Fruit fly (Drosophila melanogaster) Kc167 (cell line): ENCODE measurements around the gene CG14826.

Experiments
- Myc ChIP-seq: fragments of >200 bp; optimal IDR thresholded peaks from 2 replicates; lab custom pipeline; 2017; ENCODE audit warnings: missing external identifiers
- Sin3A ChIP-seq: fragments of >200 bp; optimal IDR thresholded peaks from 2 replicates; lab custom pipeline; 2018; ENCODE audit warnings: missing external identifiers
- h ChIP-seq: fragments of >200 bp; optimal IDR thresholded peaks from 3 replicates; lab custom pipeline; 2018; ENCODE audit warnings: missing external identifiers
- insv ChIP-seq: fragments of >200 bp; optimal IDR thresholded peaks from 3 replicates; lab custom pipeline; 2018; ENCODE audit warnings: missing external identifiers
- psq ChIP-seq: fragments of >200 bp; optimal IDR thresholded peaks from 2 replicates; lab custom pipeline; 2017; ENCODE audit warnings: missing external identifiers
- ttk ChIP-seq: sonication (Bioruptor generic); optimal IDR thresholded peaks from 2 replicates; lab custom pipeline; 2017; ENCODE audit warnings: missing external identifiers

The CG14826 gene

dm6 chr3L:7234212-7234611 is at the start of gene CG14826:
Gene CG14826, plus strand, starts transcription at chr3L:7234512.
- TF ChIP-seq psq (lab: Kevin White, UChicago) (no peak), insv (lab: Kevin White, UChicago) (no peak), Myc (no peak), Sin3A (lab: Kevin White, UChicago) (no peak), ttk (no peak), h (lab: Kevin White, UChicago) (no peak)

- no peak for TF ChIP-seq psq (lab: Kevin White, UChicago)
- no peak for TF ChIP-seq h (lab: Kevin White, UChicago)
- TF ChIP-seq Sin3A (lab: Kevin White, UChicago), result no peak
- TF ChIP-seq ttk, result no peak
These were observed 49.4 kb upstream of the CG14826 start for dm6 chr3L:7184739-7185488.

- TF ChIP-seq psq (lab: Kevin White, UChicago) (no peak), Sin3A (lab: Kevin White, UChicago) (no peak), h (lab: Kevin White, UChicago) (no peak), insv (lab: Kevin White, UChicago) (no peak)
These were observed 44.6 kb upstream of the CG14826 start, which contains the start of gene Dscam2 for dm6 chr3L:7189668-7190200. Gene Dscam2, minus strand, starts transcription at chr3L:7189931.

- TF ChIP-seq h (lab: Kevin White, UChicago) (no peak), Myc (no peak), psq (lab: Kevin White, UChicago) (no peak), ttk (no peak), Sin3A (lab: Kevin White, UChicago) (no peak), insv (lab: Kevin White, UChicago) (no peak)
These were observed 43.8 kb upstream of the CG14826 start for dm6 chr3L:7190497-7190896.

dm6 chr3L:7191218-7191617 is 43.1 kb upstream of the CG14826 start:
- TF ChIP-seq insv (lab: Kevin White, UChicago), result no peak
- no peak for TF ChIP-seq Myc
- no peak for TF ChIP-seq Sin3A (lab: Kevin White, UChicago)
- TF ChIP-seq ttk, result no peak
- TF ChIP-seq h (lab: Kevin White, UChicago), result no peak
- no peak for TF ChIP-seq psq (lab: Kevin White, UChicago)

dm6 chr3L:7238072-7238759 is 3.9 kb downstream of the CG14826 start, which contains the start of the genes CG14829 and BHD:
Gene CG14829, minus strand, starts transcription at chr3L:7238122.
Gene BHD, plus strand, starts transcription at chr3L:7238542.
- TF ChIP-seq Myc, result no peak
- no peak for TF ChIP-seq insv (lab: Kevin White, UChicago)
- TF ChIP-seq h (lab: Kevin White, UChicago), result no peak
- TF ChIP-seq Sin3A (lab: Kevin White, UChicago), result no peak
- TF ChIP-seq ttk, result no peak
- TF ChIP-seq psq (lab: Kevin White, UChicago), result no peak

dm6 chr3L:7241217-7241859 is 7.0 kb downstream of the CG14826 start, which contains the start of the genes RpL18 and Neos:
Gene RpL18, minus strand, starts transcription at chr3L:7241351.
Gene Neos, plus strand, starts transcription at chr3L:7241628.
- no peak for TF ChIP-seq Sin3A (lab: Kevin White, UChicago)
- TF ChIP-seq h (lab: Kevin White, UChicago), result no peak
- no peak for TF ChIP-seq Myc
- TF ChIP-seq psq (lab: Kevin White, UChicago), result no peak
- no peak for TF ChIP-seq ttk
- TF ChIP-seq insv (lab: Kevin White, UChicago), result no peak

dm6 chr3L:7243775-7244438 is 9.6 kb downstream of the CG14826 start, which contains the start of the genes mRpL50 and mei-P22:
Gene mRpL50, minus strand, starts transcription at chr3L:7243933.
Gene mei-P22, plus strand, starts transcription at chr3L:7244388.
- no peak for TF ChIP-seq Myc
- no peak for TF ChIP-seq h (lab: Kevin White, UChicago)
- TF ChIP-seq ttk, result no peak

- no peak for TF ChIP-seq Sin3A (lab: Kevin White, UChicago)
- TF ChIP-seq ttk, result no peak
- TF ChIP-seq psq (lab: Kevin White, UChicago), result no peak
- no peak for TF ChIP-seq h (lab: Kevin White, UChicago)
- TF ChIP-seq Myc, result no peak
- no peak for TF ChIP-seq insv (lab: Kevin White, UChicago)
These were observed 14.9 kb downstream of the CG14826 start, which contains the start of gene Cdc27 for dm6 chr3L:7249167-7249566. Gene Cdc27, minus strand, starts transcription at chr3L:7249340.

- TF ChIP-seq Sin3A (lab: Kevin White, UChicago) (no peak), psq (lab: Kevin White, UChicago) (no peak), ttk (no peak), h (lab: Kevin White, UChicago) (no peak), Myc (no peak), insv (lab: Kevin White, UChicago) (no peak)
These were observed 16.2 kb downstream of the CG14826 start, which contains the start of gene MED4 for dm6 chr3L:7250469-7250868. Gene MED4, minus strand, starts transcription at chr3L:7250527.

dm6 chr3L:7254724-7255123 is 20.4 kb downstream of the CG14826 start:
- no peak for TF ChIP-seq h (lab: Kevin White, UChicago)
- TF ChIP-seq Sin3A (lab: Kevin White, UChicago), result no peak
- no peak for TF ChIP-seq insv (lab: Kevin White, UChicago)
- TF ChIP-seq psq (lab: Kevin White, UChicago), result no peak
- no peak for TF ChIP-seq Myc
- no peak for TF ChIP-seq ttk
